Fruit fly (Drosophila melanogaster) whole organism, embryonic: Measurements from ENCODE around the gene side-IV.
A peak's percentile ranks its signal among the peaks of the same experiment; 100 is the strongest.

Experiments used
- CG10565 ChIP-seq: fragments of 200-800 bp; sonication (Bioruptor generic); optimal IDR thresholded peaks from 3 replicates; lab custom pipeline; 2016; ENCODE audit warnings: missing biosample characterization, mild to moderate bottlenecking, missing genetic modification characterization
- CG11085 ChIP-seq: fragments of 200-800 bp; sonication (Bioruptor generic); IDR thresholded peaks from 2 replicates; pipeline ENCODE4 v1.3.6; 2022; ENCODE audit warnings: missing biosample characterization, missing genetic modification characterization
- CG12659 ChIP-seq: fragments of 200-800 bp; sonication (Bioruptor generic); optimal IDR thresholded peaks from 3 replicates; lab custom pipeline; 2017; ENCODE audit warnings: mild to moderate bottlenecking, missing biosample characterization, missing genetic modification reagents, missing genetic modification characterization
- CG13123 ChIP-seq: fragments of 200-800 bp; sonication (Bioruptor generic); optimal IDR thresholded peaks from 2 replicates; lab custom pipeline; 2016; ENCODE audit warnings: missing biosample characterization, missing genetic modification characterization
- CG13894 ChIP-seq: fragments of 200-800 bp; sonication (Bioruptor generic); optimal IDR thresholded peaks from 3 replicates; lab custom pipeline; 2018; ENCODE audit warnings: missing biosample characterization, mild to moderate bottlenecking, missing genetic modification characterization, moderate library complexity
- CG16815 ChIP-seq: fragments of 200-800 bp; sonication (Bioruptor generic); optimal IDR thresholded peaks from 3 replicates; lab custom pipeline; 2017; ENCODE audit warnings: missing biosample characterization, mild to moderate bottlenecking, missing genetic modification characterization
- CG17328 ChIP-seq: fragments of 200-800 bp; sonication (Bioruptor generic); IDR thresholded peaks from 2 replicates; pipeline ENCODE4 v1.3.6; 2022; ENCODE audit warnings: missing biosample characterization, missing genetic modification characterization
- CG17361 ChIP-seq: fragments of 200-800 bp; sonication (Bioruptor generic); IDR thresholded peaks from 3 replicates; pipeline ENCODE4 v1.3.6; 2022; ENCODE audit warnings: missing biosample characterization, missing genetic modification characterization
- CG17612 ChIP-seq: fragments of 200-800 bp; sonication (Bioruptor generic); IDR thresholded peaks from 2 replicates; pipeline ENCODE4 v1.3.6; 2022; ENCODE audit warnings: missing biosample characterization, missing genetic modification characterization
- CG17802 ChIP-seq: fragments of 200-800 bp; sonication (Bioruptor generic); optimal IDR thresholded peaks from 2 replicates; lab custom pipeline; 2018; ENCODE audit warnings: missing biosample characterization, mild to moderate bottlenecking, missing genetic modification characterization, moderate library complexity
- CG18011 ChIP-seq: fragments of 200-800 bp; sonication (Bioruptor generic); optimal IDR thresholded peaks from 2 replicates; lab custom pipeline; 2017; ENCODE audit warnings: missing biosample characterization, missing genetic modification characterization, mild to moderate bottlenecking, moderate library complexity, missing genotype
- CG1832 ChIP-seq: fragments of 200-800 bp; sonication (Bioruptor generic); optimal IDR thresholded peaks from 2 replicates; lab custom pipeline; 2017; ENCODE audit warnings: missing biosample characterization, mild to moderate bottlenecking, missing genetic modification characterization, inconsistent platforms
- CG2129 ChIP-seq: fragments of 200-800 bp; sonication (Bioruptor generic); IDR thresholded peaks from 2 replicates; pipeline ENCODE4 v1.3.6; 2022; ENCODE audit warnings: missing biosample characterization, missing genetic modification characterization; ENCODE audit not compliant: partially characterized antibody
- CG32772 ChIP-seq: fragments of 200-800 bp; sonication (Bioruptor generic); IDR thresholded peaks from 2 replicates; pipeline ENCODE4 v1.3.6; 2022; ENCODE audit warnings: missing biosample characterization, missing genetic modification characterization
- CG3407 ChIP-seq: fragments of 200-800 bp; sonication (Bioruptor generic); optimal IDR thresholded peaks from 2 replicates; lab custom pipeline; 2018; ENCODE audit warnings: missing biosample characterization, mild to moderate bottlenecking, missing genetic modification characterization
- CG3726 ChIP-seq: fragments of 200-800 bp; sonication (Bioruptor generic); IDR thresholded peaks from 3 replicates; pipeline ENCODE4, ENCODE4 v1.3.6; 2022; ENCODE audit warnings: missing biosample characterization, missing genetic modification characterization
- CG3838 ChIP-seq: fragments of 200-800 bp; sonication (Bioruptor generic); optimal IDR thresholded peaks from 3 replicates; lab custom pipeline; 2016; ENCODE audit warnings: missing biosample characterization, missing genetic modification characterization
- CG42726 ChIP-seq: fragments of 200-800 bp; sonication (Bioruptor generic); IDR thresholded peaks from 2 replicates; pipeline ENCODE4 v1.3.6; 2022; ENCODE audit warnings: missing biosample characterization, missing genetic modification characterization; ENCODE audit not compliant: partially characterized antibody
- CG8924 ChIP-seq: fragments of 200-800 bp; optimal IDR thresholded peaks from 3 replicates; lab custom pipeline; 2019; ENCODE audit warnings: missing biosample characterization, mild to moderate bottlenecking, missing genetic modification characterization, moderate library complexity
- E2f2 ChIP-seq: fragments of 200-800 bp; sonication (Bioruptor generic); IDR thresholded peaks from 2 replicates; pipeline ENCODE4 v1.3.6; 2022; ENCODE audit warnings: missing biosample characterization, missing genetic modification characterization
- Eip74EF ChIP-seq, 2 experiments: fragments of 200-800 bp in 1 of 2; fragments of >200 bp in 1 of 2; sonication (Bioruptor generic) in 1 of 2; optimal IDR thresholded peaks; 2 replicates each; lab custom pipeline; 2017 to 2019; ENCODE audit warnings: missing biosample characterization in 2 of 2, missing genetic modification characterization in 2 of 2, mild to moderate bottlenecking in 1 of 2, moderate library complexity in 1 of 2
- Hey ChIP-seq: fragments of 200-800 bp; sonication (Bioruptor generic); optimal IDR thresholded peaks from 3 replicates; lab custom pipeline; 2018; ENCODE audit warnings: missing biosample characterization, mild to moderate bottlenecking, missing genetic modification characterization
- Kr ChIP-seq: fragments of 200-800 bp; sonication (Bioruptor generic); optimal IDR thresholded peaks from 2 replicates; lab custom pipeline; 2017; ENCODE audit warnings: missing biosample characterization, mild to moderate bottlenecking, missing genetic modification characterization
- Lpt ChIP-seq: fragments of >200 bp; optimal IDR thresholded peaks from 2 replicates; lab custom pipeline; 2018; ENCODE audit warnings: missing biosample characterization, missing genetic modification characterization
- MESR4 ChIP-seq: fragments of 200-800 bp; sonication (Bioruptor generic); optimal IDR thresholded peaks from 2 replicates; lab custom pipeline; 2018; ENCODE audit warnings: missing biosample characterization, mild to moderate bottlenecking, missing genetic modification characterization, moderate library complexity
- MTF-1 ChIP-seq: fragments of 200-800 bp; sonication (Bioruptor generic); optimal IDR thresholded peaks from 2 replicates; lab custom pipeline; 2018; ENCODE audit warnings: missing biosample characterization, mild to moderate bottlenecking, missing genetic modification characterization, borderline replicate concordance
- Mad ChIP-seq: fragments of 200-800 bp; sonication (Bioruptor generic); optimal IDR thresholded peaks from 2 replicates; lab custom pipeline; 2016; ENCODE audit warnings: missing biosample characterization, missing genetic modification characterization
- Med ChIP-seq: fragments of 200-800 bp; sonication (Bioruptor generic); peaks from one replicate; lab custom pipeline; 2016; ENCODE audit warnings: missing biosample characterization, missing genetic modification characterization, mild to moderate bottlenecking, inconsistent platforms, moderate library complexity
- NFAT ChIP-seq: fragments of 200-800 bp; sonication (Bioruptor generic); IDR thresholded peaks from 2 replicates; pipeline ENCODE4 v1.3.6; 2022; ENCODE audit warnings: missing biosample characterization, missing genetic modification characterization
- PHDP ChIP-seq: fragments of 200-800 bp; sonication (Bioruptor generic); optimal IDR thresholded peaks from 3 replicates; lab custom pipeline; 2018; ENCODE audit warnings: missing biosample characterization, mild to moderate bottlenecking, missing genetic modification characterization, moderate library complexity
- Poxn ChIP-seq: fragments of 200-800 bp; sonication (Bioruptor generic); IDR thresholded peaks from 2 replicates; pipeline ENCODE4 v1.3.6; 2022; ENCODE audit warnings: missing biosample characterization, missing genetic modification characterization
- Ravus ChIP-seq: fragments of 200-800 bp; sonication (Bioruptor generic); IDR thresholded peaks from 2 replicates; pipeline ENCODE4 v1.3.6; 2022; ENCODE audit warnings: missing biosample characterization, missing genetic modification characterization
- Spps ChIP-seq: fragments of 200-800 bp; sonication (Bioruptor generic); optimal IDR thresholded peaks from 2 replicates; lab custom pipeline; 2018; ENCODE audit warnings: missing biosample characterization, mild to moderate bottlenecking, missing genetic modification characterization
- Sry-δ ChIP-seq: fragments of 200-800 bp; sonication (Bioruptor generic); optimal IDR thresholded peaks from 2 replicates; lab custom pipeline; 2016; ENCODE audit warnings: missing biosample characterization, missing genetic modification characterization
- az2 ChIP-seq: fragments of 200-800 bp; sonication (Bioruptor generic); optimal IDR thresholded peaks from 3 replicates; lab custom pipeline; 2016; ENCODE audit warnings: missing biosample characterization, missing genetic modification characterization
- bcd ChIP-seq: fragments of 200-800 bp; sonication (Bioruptor generic); optimal IDR thresholded peaks from 2 replicates; lab custom pipeline; 2017; ENCODE audit warnings: missing biosample characterization, mild to moderate bottlenecking, missing genetic modification characterization
- disco-r ChIP-seq: fragments of 200-800 bp; sonication (Bioruptor generic); optimal IDR thresholded peaks from 2 replicates; lab custom pipeline; 2016; ENCODE audit warnings: missing biosample characterization, missing genetic modification characterization
- jing ChIP-seq: fragments of 200-800 bp; sonication (Bioruptor generic); optimal IDR thresholded peaks from 2 replicates; lab custom pipeline; 2018; ENCODE audit warnings: missing biosample characterization, mild to moderate bottlenecking, missing genetic modification characterization
- klu ChIP-seq: fragments of 200-800 bp; sonication (Bioruptor generic); IDR thresholded peaks from 2 replicates; pipeline ENCODE4 v1.3.6; 2022; ENCODE audit warnings: missing biosample characterization, missing genetic modification characterization
- maf-S ChIP-seq: fragments of 200-800 bp; sonication (Bioruptor generic); optimal IDR thresholded peaks from 2 replicates; lab custom pipeline; 2016; ENCODE audit warnings: missing biosample characterization, missing genetic modification characterization
- onecut ChIP-seq: fragments of 200-800 bp; sonication (Bioruptor generic); IDR thresholded peaks from 2 replicates; pipeline ENCODE4 v1.3.6; 2022; ENCODE audit warnings: missing biosample characterization, missing genetic modification characterization
- org-1 ChIP-seq: fragments of 200-800 bp; sonication (Bioruptor generic); optimal IDR thresholded peaks from 2 replicates; lab custom pipeline; 2017; ENCODE audit warnings: missing biosample characterization, missing genetic modification characterization
- otp ChIP-seq: fragments of 200-800 bp; sonication (Bioruptor generic); IDR thresholded peaks from 3 replicates; pipeline ENCODE4, ENCODE4 v1.3.6; 2022; ENCODE audit warnings: missing biosample characterization, missing genetic modification characterization
- pzg ChIP-seq: fragments of 200-800 bp; sonication (Bioruptor generic); optimal IDR thresholded peaks from 3 replicates; lab custom pipeline; 2018; ENCODE audit warnings: missing biosample characterization, mild to moderate bottlenecking, missing genetic modification characterization, moderate library complexity
- row ChIP-seq: fragments of 200-800 bp; sonication (Bioruptor generic); IDR thresholded peaks from 3 replicates; pipeline ENCODE4 v1.3.6; 2022; ENCODE audit warnings: missing biosample characterization, missing genetic modification characterization
- schlank ChIP-seq: fragments of 200-800 bp; sonication (Bioruptor generic); optimal IDR thresholded peaks from 2 replicates; lab custom pipeline; 2018; ENCODE audit warnings: missing biosample characterization, mild to moderate bottlenecking, missing genetic modification characterization
- shn ChIP-seq: fragments of 200-800 bp; sonication (Bioruptor generic); optimal IDR thresholded peaks from 3 replicates; lab custom pipeline; 2016; ENCODE audit warnings: missing biosample characterization, missing genetic modification characterization
- so ChIP-seq: fragments of 200-800 bp; sonication (Bioruptor generic); IDR thresholded peaks from 3 replicates; pipeline ENCODE4 v1.3.6; 2022; ENCODE audit warnings: missing biosample characterization, missing genetic modification characterization
- tap ChIP-seq: fragments of 200-800 bp; optimal IDR thresholded peaks from 3 replicates; lab custom pipeline; 2019; ENCODE audit warnings: missing biosample characterization, mild to moderate bottlenecking, missing genetic modification characterization, moderate library complexity
- tx ChIP-seq: fragments of 200-800 bp; sonication (Bioruptor generic); optimal IDR thresholded peaks from 2 replicates; lab custom pipeline; 2016; ENCODE audit warnings: missing biosample characterization, missing genetic modification characterization
- wdn ChIP-seq: fragments of 200-800 bp; sonication (Bioruptor generic); IDR thresholded peaks from 2 replicates; pipeline ENCODE4 v1.3.6; 2022; ENCODE audit warnings: missing biosample characterization, missing genetic modification characterization
- z ChIP-seq: fragments of 200-800 bp; sonication (Bioruptor generic); IDR thresholded peaks from 3 replicates; pipeline ENCODE4 v1.3.6; 2022; ENCODE audit warnings: missing biosample characterization, missing genetic modification characterization

Gene side-IV

DNA sequence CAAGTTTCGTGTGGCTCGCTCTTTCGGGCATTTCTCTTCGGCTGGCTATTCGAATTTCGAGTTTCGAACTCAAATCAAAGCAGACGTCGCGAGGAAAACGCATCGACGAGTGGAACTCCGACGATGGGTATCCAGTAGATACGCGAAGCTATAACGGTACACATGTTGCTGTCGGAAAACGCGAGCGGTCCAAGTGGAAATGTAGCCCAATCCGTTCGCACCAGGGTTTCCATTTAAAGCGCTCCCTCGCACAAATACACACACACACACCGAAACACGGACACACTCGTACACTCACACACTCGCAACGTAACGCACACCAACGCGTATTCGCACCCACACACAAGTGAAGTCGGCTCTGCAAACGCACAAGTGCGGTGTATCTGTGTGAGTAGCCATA, at the start of gene side-IV (continued):
- TF ChIP-seq CG2129 (GFP tag; lab: Robert Waterston, UW) (no peak), Spps (tag; lab: Kevin White, UChicago) (no peak), Kr (no peak), z (GFP tag; lab: Robert Waterston, UW) (peak; percentile 56; the same call in 2 of the 3 replicates), CG17328 (GFP tag; lab: Robert Waterston, UW) (no peak), E2f2 (no peak), MTF-1 (GFP tag; lab: Kevin White, UChicago) (no peak), CG18011 (GFP tag; lab: Kevin White, UChicago) (no peak), CG3726 (no peak), CG13894 (tag; lab: Kevin White, UChicago) (peak; percentile 47), Med (GFP tag; lab: Kevin White, UChicago) (peak; percentile 88), org-1 (GFP tag; lab: Kevin White, UChicago) (no peak), Hey (tag; lab: Kevin White, UChicago) (no peak), pzg (no peak), NFAT (peak; percentile 27; the same call in 1 of the 2 replicates), klu (GFP tag; lab: Robert Waterston, UW) (no peak), CG12659 (GFP tag; lab: Kevin White, UChicago) (no peak), jing (GFP tag; lab: Kevin White, UChicago) (peak; percentile 17), onecut (peak; percentile 22; the same call in 1 of the 2 replicates), Poxn (GFP tag; lab: Robert Waterston, UW) (no peak), otp (GFP tag; lab: Robert Waterston, UW) (no peak), so (peak; percentile 60; the same call in 1 of the 3 replicates), CG11085 (no peak), schlank (tag; lab: Kevin White, UChicago) (no peak), wdn (GFP tag; lab: Robert Waterston, UW) (no peak), row (no peak), CG17802 (no peak), Ravus (GFP tag; lab: Robert Waterston, UW) (no peak), CG17361 (GFP tag; lab: Robert Waterston, UW) (no peak), shn (no peak), CG32772 (no peak), CG3407 (no peak), CG13123 (no peak), CG3838 (GFP tag; lab: Kevin White, UChicago) (no peak), tx (GFP tag; lab: Kevin White, UChicago) (no peak), MESR4 (GFP tag; lab: Kevin White, UChicago) (no peak), CG1832 (no peak), CG8924 (tag; lab: Kevin White, UChicago) (no peak), CG16815 (GFP tag; lab: Kevin White, UChicago) (no peak), bcd (GFP tag; lab: Kevin White, UChicago) (no peak), az2 (no peak), PHDP (tag; lab: Kevin White, UChicago) (no peak), Lpt (GFP tag; lab: Kevin White, UChicago) (no peak), Sry-δ (GFP tag; lab: Kevin White, UChicago) (no peak), disco-r (no peak), tap (tag; lab: Kevin White, UChicago) (no peak), CG42726 (peak; percentile 36; the same call in 1 of the 2 replicates), CG10565 (GFP tag; lab: Kevin White, UChicago) (no peak), CG17612 (GFP tag; lab: Robert Waterston, UW) (no peak), Eip74EF (GFP tag; optimal IDR thresholded peaks at IDR 0.05; lab: Kevin White, UChicago) (no peak), Mad (no peak), maf-S (no peak)
